Worm (Caenorhabditis elegans): ENCODE measurements around the gene clc-29.
A peak's percentile ranks its signal among the peaks of the same experiment; 100 is the strongest.

Gene clc-29

ce11 chrIII:8389539-8389938 is 41.8 kb upstream of the clc-29 start, which contains the start of gene ZK353.4:
ZK353.4 (minus strand) TSS chrIII:8389639.
- TF ChIP-seq dmd-8 (GFP tag; IDR thresholded peaks at IDR 0.05) (no peak), ceh-20 (GFP tag; IDR thresholded peaks at IDR 0.05) (no peak), T26A8.4 (GFP tag; IDR thresholded peaks at IDR 0.05) (no peak), zip-2 (tag; optimal IDR thresholded peaks at IDR 0.05) (no peak), Y75B8A.6 (GFP tag; IDR thresholded peaks at IDR 0.05) (no peak), F49E8.2 (tag; optimal IDR thresholded peaks at IDR 0.05; ENCODE audit: borderline replicate concordance) (no peak), ces-1 (GFP tag; optimal IDR thresholded peaks at IDR 0.05) (no peak), skn-1 (tag; optimal IDR thresholded peaks at IDR 0.05) (no peak)

- no peak for TF ChIP-seq set-16 (GFP tag; IDR thresholded peaks at IDR 0.05)
- no peak for TF ChIP-seq saeg-2 (GFP tag; IDR thresholded peaks at IDR 0.05)
- TF ChIP-seq unc-39 (tag; optimal IDR thresholded peaks at IDR 0.05): no peak
- TF ChIP-seq tag-97 (GFP tag; IDR thresholded peaks at IDR 0.05): no peak
- TF ChIP-seq nhr-6 (tag; optimal IDR thresholded peaks at IDR 0.05): no peak
- no peak for TF ChIP-seq mxl-2 (GFP tag; conservative IDR thresholded peaks at IDR 0.05)
- TF ChIP-seq daf-12 (tag; optimal IDR thresholded peaks at IDR 0.05): no peak
- TF ChIP-seq unc-130 (GFP tag; optimal IDR thresholded peaks at IDR 0.05): no peak
- no peak for TF ChIP-seq nhr-10 (tag; optimal IDR thresholded peaks at IDR 0.05)
- TF ChIP-seq nhr-77 (tag; optimal IDR thresholded peaks at IDR 0.05): no peak
- TF ChIP-seq ceh-28 (tag; optimal IDR thresholded peaks at IDR 0.05): no peak
- TF ChIP-seq nhr-102 (tag; optimal IDR thresholded peaks at IDR 0.05): no peak
- TF ChIP-seq snpc-1.2 (GFP tag; IDR thresholded peaks at IDR 0.05): no peak
- no peak for TF ChIP-seq F49E8.2 (tag; optimal IDR thresholded peaks at IDR 0.05; ENCODE audit: borderline replicate concordance)
- TF ChIP-seq lin-39 (tag; optimal IDR thresholded peaks at IDR 0.05): no peak
These were observed 32.9 kb upstream of the clc-29 start, which contains the start of gene R05D3.12 for ce11 chrIII:8380645-8381044. R05D3.12 (plus strand) TSS chrIII:8380945.

ce11 chrIII:8375000-8375399 is 27.3 kb upstream of the clc-29 start, which contains the start of gene met-2:
met-2 (plus strand) TSS chrIII:8375300.
- TF ChIP-seq mxl-2 (GFP tag; conservative IDR thresholded peaks at IDR 0.05): no peak
- no peak for TF ChIP-seq cey-2 (tag; optimal IDR thresholded peaks at IDR 0.05; ENCODE audit: borderline replicate concordance, insufficient read depth)
- no peak for TF ChIP-seq pha-4 (GFP tag; IDR thresholded peaks at IDR 0.05)
- no peak for TF ChIP-seq pha-4 (tag; optimal IDR thresholded peaks at IDR 0.05)
- no peak for TF ChIP-seq dpl-1 (GFP tag; optimal IDR thresholded peaks at IDR 0.05)
- peak; percentile 2 for TF ChIP-seq mep-1 (tag; optimal IDR thresholded peaks at IDR 0.05)
- TF ChIP-seq daf-12 (tag; optimal IDR thresholded peaks at IDR 0.05): no peak
- TF ChIP-seq T20F7.1 (GFP tag; optimal IDR thresholded peaks at IDR 0.05): peak; percentile 39
- no peak for TF ChIP-seq mdt-29 (GFP tag; IDR thresholded peaks at IDR 0.05)

- TF ChIP-seq spr-1 (tag; optimal IDR thresholded peaks at IDR 0.05) (no peak), aha-1 (tag) (peak; percentile 65)
These were observed 24.0 kb upstream of the clc-29 start, which contains the start of gene lmbr-1 for ce11 chrIII:8371595-8372305. lmbr-1 (plus strand) TSS chrIII:8372255.

ce11 chrIII:8370846-8371257 is 23.1 kb upstream of the clc-29 start:
- no peak for TF ChIP-seq vab-7 (GFP tag; IDR thresholded peaks at IDR 0.05)
- no peak for TF ChIP-seq gei-8 (GFP tag; optimal IDR thresholded peaks at IDR 0.05)
- no peak for TF ChIP-seq zag-1 (tag; optimal IDR thresholded peaks at IDR 0.05)
- TF ChIP-seq Y75B8A.6 (GFP tag; IDR thresholded peaks at IDR 0.05): no peak
- TF ChIP-seq pqm-1 (tag; optimal IDR thresholded peaks at IDR 0.05): peak; percentile 14
- peak; percentile 17 to 88 for TF ChIP-seq mdl-1 (tag; optimal IDR thresholded peaks at IDR 0.05)
- no peak for TF ChIP-seq set-16 (GFP tag; IDR thresholded peaks at IDR 0.05)
- no peak for TF ChIP-seq aha-1 (tag)
- TF ChIP-seq dve-1 (tag; optimal IDR thresholded peaks at IDR 0.05; ENCODE audit: insufficient read depth): peak; percentile 72
- TF ChIP-seq hlh-30 (tag; optimal IDR thresholded peaks at IDR 0.05; ENCODE audit: insufficient read depth): peak; percentile 80
- peak; percentile 53 for TF ChIP-seq nhr-28 (tag; optimal IDR thresholded peaks at IDR 0.05)
- TF ChIP-seq hlh-11 (tag; optimal IDR thresholded peaks at IDR 0.05): peak; percentile 60
- TF ChIP-seq php-3 (GFP tag; IDR thresholded peaks at IDR 0.05): peak; percentile 49; the same call in 1 of the 2 replicates
- peak; percentile 57; the same call in 1 of the 2 replicates for TF ChIP-seq dmd-6 (GFP tag; IDR thresholded peaks at IDR 0.05)
- peak; percentile 44 for TF ChIP-seq nhr-6 (tag; optimal IDR thresholded peaks at IDR 0.05)
- peak in 1 of 2 experiments; percentile 24 for TF ChIP-seq hif-1 (tag; optimal IDR thresholded peaks at IDR 0.05)
- TF ChIP-seq arid-1 (GFP tag; conservative IDR thresholded peaks at IDR 0.05): no peak
